Worm (Caenorhabditis elegans): ENCODE measurements around the gene F14H3.5.

Gene F14H3.5

ce11 chrV:16036166-16036565, 20.7 kb downstream of the F14H3.5 start, which contains the start of gene T10C6.10:
TSS of gene T10C6.10 (plus strand) at chrV:16036413.
- TF ChIP-seq tbx-7 (tag; optimal IDR thresholded peaks at IDR 0.05), result no peak
- no peak for TF ChIP-seq ceh-31 (tag; optimal IDR thresholded peaks at IDR 0.05)
- TF ChIP-seq gmeb-2 (tag; optimal IDR thresholded peaks at IDR 0.05), result no peak
- no peak for TF ChIP-seq pag-3 (tag; optimal IDR thresholded peaks at IDR 0.05; ENCODE audit: borderline replicate concordance)
- no peak for TF ChIP-seq ztf-16 (tag; optimal IDR thresholded peaks at IDR 0.05)
- no peak for TF ChIP-seq hlh-6 (tag; optimal IDR thresholded peaks at IDR 0.05)
- no peak for TF ChIP-seq ceh-6 (GFP tag; optimal IDR thresholded peaks at IDR 0.05)
- no peak for TF ChIP-seq pax-1 (tag; optimal IDR thresholded peaks at IDR 0.05)
- TF ChIP-seq zip-5 (tag; optimal IDR thresholded peaks at IDR 0.05), result no peak
- TF ChIP-seq ceh-34 (tag; optimal IDR thresholded peaks at IDR 0.05), result no peak
- TF ChIP-seq che-1 (tag; optimal IDR thresholded peaks at IDR 0.05), result no peak
- no peak for TF ChIP-seq mec-3 (tag; optimal IDR thresholded peaks at IDR 0.05; ENCODE audit: borderline replicate concordance)
- no peak for TF ChIP-seq elt-4 (tag; optimal IDR thresholded peaks at IDR 0.05)
- TF ChIP-seq nhr-232 (tag; optimal IDR thresholded peaks at IDR 0.05), result no peak
- no peak for TF ChIP-seq fax-1 (tag; optimal IDR thresholded peaks at IDR 0.05)

- TF ChIP-seq elt-4 (tag; optimal IDR thresholded peaks at IDR 0.05) (no peak), fkh-10 (GFP tag; optimal IDR thresholded peaks at IDR 0.05) (no peak), fkh-6 (tag; optimal IDR thresholded peaks at IDR 0.05) (no peak), sox-4 (tag; optimal IDR thresholded peaks at IDR 0.05) (no peak), unc-42 (tag; optimal IDR thresholded peaks at IDR 0.05) (no peak), mec-3 (tag; optimal IDR thresholded peaks at IDR 0.05; ENCODE audit: borderline replicate concordance) (no peak), dve-1 (tag; optimal IDR thresholded peaks at IDR 0.05) (no peak), ama-1 (optimal IDR thresholded peaks at IDR 0.05) (no peak), ceh-6 (GFP tag; optimal IDR thresholded peaks at IDR 0.05) (no peak), unc-3 (GFP tag; conservative IDR thresholded peaks at IDR 0.05) (no peak), unc-3 (tag; optimal IDR thresholded peaks at IDR 0.05) (no peak), hlh-8 (tag; optimal IDR thresholded peaks at IDR 0.05) (no peak), pha-2 (tag; optimal IDR thresholded peaks at IDR 0.05) (no peak), unc-55 (GFP tag; optimal IDR thresholded peaks at IDR 0.05) (no peak)
Observed at ce11 chrV:16033491-16033890, 23.4 kb downstream of the F14H3.5 start.

- no peak for TF ChIP-seq ceh-14 (tag; optimal IDR thresholded peaks at IDR 0.05)
- TF ChIP-seq ceh-34 (tag; optimal IDR thresholded peaks at IDR 0.05), result no peak
- no peak for TF ChIP-seq ref-2 (tag; optimal IDR thresholded peaks at IDR 0.05)
Observed at ce11 chrV:16032761-16033160, 24.1 kb downstream of the F14H3.5 start, which contains the start of gene T10C6.16. TSS of gene T10C6.16 (minus strand) at chrV:16033005.

ce11 chrV:16031571-16031970, 25.3 kb downstream of the F14H3.5 start, which contains the start of gene T10C6.7:
TSS of gene T10C6.7 (minus strand) at chrV:16031713.
- no peak for TF ChIP-seq lin-11 (tag; optimal IDR thresholded peaks at IDR 0.05)

DNA sequence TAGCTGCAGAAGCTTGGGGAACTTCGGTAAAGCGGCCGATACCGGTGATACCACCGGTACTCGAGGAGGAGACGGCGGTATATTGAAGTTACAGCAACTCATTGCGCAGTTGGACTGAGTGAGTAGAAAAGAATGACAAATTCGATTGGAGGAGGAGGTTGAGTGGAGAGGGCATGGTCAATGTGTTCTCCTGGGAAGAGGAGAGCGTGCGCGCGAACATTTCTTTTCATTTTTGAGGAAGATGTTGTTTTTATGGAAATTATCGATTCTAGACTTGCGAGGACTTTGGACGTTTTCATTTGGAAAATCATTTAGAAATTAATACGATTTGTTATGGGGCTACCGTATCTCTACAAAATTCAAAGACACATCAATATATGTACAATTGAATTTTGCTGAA, 27.6 kb downstream of the F14H3.5 start:
- TF ChIP-seq sdc-2 (tag; optimal IDR thresholded peaks at IDR 0.05) (no peak), hlh-30 (tag; optimal IDR thresholded peaks at IDR 0.05; ENCODE audit: insufficient read depth) (no peak), K02D7.2 (tag; optimal IDR thresholded peaks at IDR 0.05) (no peak), zip-5 (tag; optimal IDR thresholded peaks at IDR 0.05) (no peak), nhr-232 (tag; optimal IDR thresholded peaks at IDR 0.05) (no peak), rnt-1 (tag; optimal IDR thresholded peaks at IDR 0.05) (no peak), hlh-6 (tag; optimal IDR thresholded peaks at IDR 0.05) (no peak), ceh-34 (tag; optimal IDR thresholded peaks at IDR 0.05) (no peak), sox-4 (tag; optimal IDR thresholded peaks at IDR 0.05) (no peak), pqm-1 (tag; optimal IDR thresholded peaks at IDR 0.05) (no peak), che-1 (tag; optimal IDR thresholded peaks at IDR 0.05) (no peak), unc-86 (tag; optimal IDR thresholded peaks at IDR 0.05) (no peak), pha-2 (tag; optimal IDR thresholded peaks at IDR 0.05) (no peak), unc-3 (GFP tag; conservative IDR thresholded peaks at IDR 0.05) (no peak), unc-3 (tag; optimal IDR thresholded peaks at IDR 0.05) (no peak), ceh-24 (tag; optimal IDR thresholded peaks at IDR 0.05) (no peak)
